Fruit fly (Drosophila melanogaster): ENCODE data around the gene fz2.

The fz2 gene

DNA sequence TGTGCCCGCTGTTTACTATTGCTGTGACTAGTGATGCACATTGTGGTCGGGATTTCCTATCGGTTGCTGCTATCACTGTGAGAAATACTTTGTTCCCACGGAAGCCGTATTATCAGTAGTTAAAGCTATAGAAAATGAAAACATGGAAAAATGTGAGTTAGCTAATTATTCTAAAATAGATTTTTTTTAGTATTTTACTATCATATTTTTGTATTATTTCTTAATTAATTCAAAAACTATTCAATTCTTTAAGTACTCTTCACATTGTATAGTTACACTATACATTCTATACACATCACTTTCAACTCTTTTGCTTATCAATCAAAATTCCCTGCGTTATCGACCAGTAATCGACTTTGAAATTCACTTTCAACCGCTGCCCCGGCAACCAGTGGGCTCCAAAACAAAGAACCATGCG lies 137.5 kb downstream of the fz2 start, which contains the start of the genes Naxd and CG14079 (continued):
- TF ChIP-seq Aef1 (GFP tag; IDR thresholded peaks at IDR 0.05) (peak; percentile 59), CG3065 (GFP tag; optimal IDR thresholded peaks at IDR 0.05) (no peak), kni (GFP tag; optimal IDR thresholded peaks at IDR 0.05) (no peak), CG2875 (GFP tag; optimal IDR thresholded peaks at IDR 0.05) (no peak), Ptx1 (GFP tag; IDR thresholded peaks at IDR 0.05) (peak; percentile 87), Nf-YA (GFP tag; IDR thresholded peaks at IDR 0.05) (no peak; the same call in 1 of the 2 replicates), Kr (GFP tag; optimal IDR thresholded peaks at IDR 0.05) (no peak), CG30020 (tag; optimal IDR thresholded peaks at IDR 0.05) (peak; percentile 31), CG10321 (GFP tag; IDR thresholded peaks at IDR 0.05) (no peak), CG17829 (tag; optimal IDR thresholded peaks at IDR 0.05) (peak; percentile 57), lola (GFP tag; optimal IDR thresholded peaks at IDR 0.05) (peak in 1 of 3 experiments; percentile 58), wor (GFP tag; IDR thresholded peaks at IDR 0.05) (no peak), GATAe (GFP tag; conservative IDR thresholded peaks at IDR 0.05) (no peak; the same call in 1 of the 2 replicates), H15 (GFP tag; IDR thresholded peaks at IDR 0.05) (peak; percentile 54; the same call in 1 of the 3 replicates), CG10431 (GFP tag; optimal IDR thresholded peaks at IDR 0.05) (no peak), fru (optimal IDR thresholded peaks at IDR 0.05) (no peak), CG8478 (optimal IDR thresholded peaks at IDR 0.05) (no peak), Hr51 (GFP tag; optimal IDR thresholded peaks at IDR 0.05) (peak in 1 of 2 experiments; percentile 71), CG34422 (GFP tag; IDR thresholded peaks at IDR 0.05) (0 out of 3 replicates have a peak, but pooled peaks have one; percentile 31), Ravus (GFP tag; IDR thresholded peaks at IDR 0.05) (no peak), wek (GFP tag; optimal IDR thresholded peaks at IDR 0.05) (no peak), crol (GFP tag; IDR thresholded peaks at IDR 0.05) (no peak), CG8290 (GFP tag; optimal IDR thresholded peaks at IDR 0.05) (no peak), CG8290 (tag; optimal IDR thresholded peaks at IDR 0.05) (peak in 1 of 2 experiments; percentile 25), CG2889 (GFP tag; IDR thresholded peaks at IDR 0.05) (0 out of 3 replicates have a peak, but pooled peaks have one; percentile 49), Ada2b (GFP tag; IDR thresholded peaks at IDR 0.05) (peak; percentile 35; the same call in 1 of the 2 replicates), Camta (GFP tag; optimal IDR thresholded peaks at IDR 0.05) (no peak), az2 (GFP tag; optimal IDR thresholded peaks at IDR 0.05) (peak; percentile 71), zen (tag; optimal IDR thresholded peaks at IDR 0.05) (no peak), chif (GFP tag; optimal IDR thresholded peaks at IDR 0.05) (peak in 1 of 2 experiments; percentile 18), trh (GFP tag; optimal IDR thresholded peaks at IDR 0.05) (peak; percentile 27), CG15073 (GFP tag; optimal IDR thresholded peaks at IDR 0.05) (no peak), CG2120 (GFP tag; optimal IDR thresholded peaks at IDR 0.05) (peak; percentile 73), tup (GFP tag; optimal IDR thresholded peaks at IDR 0.05) (no peak), CG12071 (GFP tag; optimal IDR thresholded peaks at IDR 0.05) (no peak), grau (tag; optimal IDR thresholded peaks at IDR 0.05) (peak; percentile 78), Dek (tag; optimal IDR thresholded peaks at IDR 0.05) (peak; percentile 64), gce (GFP tag; IDR thresholded peaks at IDR 0.05) (0 out of 3 replicates have a peak, but pooled peaks have one; percentile 25)

DNA sequence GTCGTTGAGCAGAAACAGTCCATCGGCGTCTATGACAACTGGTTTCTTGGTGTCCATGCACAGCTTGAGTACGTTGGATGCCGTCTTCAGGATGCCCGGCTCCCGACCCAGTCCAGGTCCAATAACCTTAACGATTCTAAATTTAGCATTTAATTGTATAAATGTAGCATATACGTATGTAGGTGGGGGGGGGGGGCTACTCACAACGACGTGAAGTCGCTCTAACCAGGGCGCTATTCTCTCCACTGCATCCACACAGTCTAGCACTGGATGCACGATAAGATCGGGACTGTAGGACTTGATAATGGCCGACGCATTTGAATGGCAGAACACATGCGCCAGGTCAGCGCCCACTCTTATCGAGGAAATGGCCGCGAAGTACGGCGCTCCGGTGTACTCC lies 138.1 kb downstream of the fz2 start:
- TF ChIP-seq CG10321 (GFP tag; IDR thresholded peaks at IDR 0.05) (no peak), pros (GFP tag; optimal IDR thresholded peaks at IDR 0.05) (no peak), fd3F (GFP tag; optimal IDR thresholded peaks at IDR 0.05) (no peak), ranshi (GFP tag; IDR thresholded peaks at IDR 0.05) (no peak), hkb (optimal IDR thresholded peaks at IDR 0.05) (no peak), hkb (GFP tag; IDR thresholded peaks at IDR 0.05) (no peak), crol (GFP tag; IDR thresholded peaks at IDR 0.05) (peak; percentile 64), lab (GFP tag; optimal IDR thresholded peaks at IDR 0.05) (no peak), sna (GFP tag; IDR thresholded peaks at IDR 0.05; ENCODE audit: partially characterized antibody) (no peak), YL-1 (GFP tag; optimal IDR thresholded peaks at IDR 0.05) (no peak), emc (GFP tag; optimal IDR thresholded peaks at IDR 0.05) (no peak), Abd-B (GFP tag; optimal IDR thresholded peaks at IDR 0.05) (no peak), CG1529 (GFP tag; optimal IDR thresholded peaks at IDR 0.05) (no peak), Med (GFP tag) (peak; percentile 50), Dbx (GFP tag; IDR thresholded peaks at IDR 0.05) (no peak), chn (GFP tag; optimal IDR thresholded peaks at IDR 0.05) (no peak), Hey (tag; optimal IDR thresholded peaks at IDR 0.05) (no peak), BtbVII (GFP tag; optimal IDR thresholded peaks at IDR 0.05) (no peak)
